Fruit fly (Drosophila melanogaster): ENCODE results near the gene GluProRS.

GluProRS gene

dm6 chr3R:23933430-23933683, 24.8 kb downstream of the GluProRS start, which contains the start of gene RpS19b:
Gene RpS19b (minus strand): TSS chr3R:23933530.
- no peak for TF ChIP-seq CG7101 (tag; optimal IDR thresholded peaks at IDR 0.05)
- TF ChIP-seq Crg-1 (GFP tag; optimal IDR thresholded peaks at IDR 0.05), result no peak
- TF ChIP-seq tj (GFP tag; optimal IDR thresholded peaks at IDR 0.05), result no peak
- no peak for TF ChIP-seq pad (GFP tag; optimal IDR thresholded peaks at IDR 0.05)
- TF ChIP-seq toe (GFP tag; optimal IDR thresholded peaks at IDR 0.05), result no peak
- no peak for TF ChIP-seq bab1 (GFP tag; optimal IDR thresholded peaks at IDR 0.05)
- TF ChIP-seq CG1620 (GFP tag; optimal IDR thresholded peaks at IDR 0.05), result no peak

DNA sequence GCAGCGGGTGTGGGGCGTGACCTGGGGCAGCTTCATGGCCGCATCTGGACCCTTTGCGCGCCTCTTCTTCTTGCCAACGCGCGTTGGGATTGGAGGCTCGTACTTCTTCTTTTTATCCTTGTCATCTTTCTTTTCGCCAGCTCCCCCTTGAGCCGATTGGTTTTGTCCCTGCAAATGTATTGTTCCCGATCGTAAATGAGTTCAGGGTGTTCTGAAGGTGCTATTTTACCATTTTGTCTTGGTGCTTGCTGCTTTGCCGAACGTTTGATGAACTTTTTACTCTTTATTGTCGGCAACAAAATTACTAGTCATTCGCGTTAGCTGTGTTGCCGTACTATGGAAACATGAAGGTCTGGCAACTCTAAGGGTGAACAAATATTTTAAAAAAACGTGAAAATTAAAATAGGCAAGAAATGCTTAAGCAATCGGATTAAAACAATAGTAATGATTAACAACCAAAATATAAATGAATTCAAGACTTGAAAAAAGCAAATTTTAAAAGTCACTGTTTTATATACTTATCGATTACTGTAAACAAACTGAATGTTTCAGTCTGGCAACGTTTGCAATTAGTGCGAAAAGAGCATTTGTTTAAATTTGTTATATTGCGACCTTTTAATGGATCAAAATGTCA, 27.0 kb downstream of the GluProRS start, which contains the start of the genes Rpt2 and CG13599:
TSS of gene Rpt2 (minus strand) at position 464 of the 634 bp plus-strand sequence.
TSS of gene CG13599 (plus strand) at position 545 of the 634 bp plus-strand sequence.
- TF ChIP-seq CG7045 (GFP tag; optimal IDR thresholded peaks at IDR 0.05) (no peak), cic (GFP tag; optimal IDR thresholded peaks at IDR 0.05) (no peak), bab1 (GFP tag; optimal IDR thresholded peaks at IDR 0.05) (peak; percentile 63), tj (GFP tag; optimal IDR thresholded peaks at IDR 0.05) (no peak), cnc (optimal IDR thresholded peaks at IDR 0.05) (peak; percentile 73 to 89), CG7101 (tag; optimal IDR thresholded peaks at IDR 0.05) (peak; percentile 40), Clk (GFP tag; optimal IDR thresholded peaks at IDR 0.05) (no peak), CG11617 (GFP tag; optimal IDR thresholded peaks at IDR 0.05) (no peak), CG14711 (tag; optimal IDR thresholded peaks at IDR 0.05) (peak; percentile 40)

DNA sequence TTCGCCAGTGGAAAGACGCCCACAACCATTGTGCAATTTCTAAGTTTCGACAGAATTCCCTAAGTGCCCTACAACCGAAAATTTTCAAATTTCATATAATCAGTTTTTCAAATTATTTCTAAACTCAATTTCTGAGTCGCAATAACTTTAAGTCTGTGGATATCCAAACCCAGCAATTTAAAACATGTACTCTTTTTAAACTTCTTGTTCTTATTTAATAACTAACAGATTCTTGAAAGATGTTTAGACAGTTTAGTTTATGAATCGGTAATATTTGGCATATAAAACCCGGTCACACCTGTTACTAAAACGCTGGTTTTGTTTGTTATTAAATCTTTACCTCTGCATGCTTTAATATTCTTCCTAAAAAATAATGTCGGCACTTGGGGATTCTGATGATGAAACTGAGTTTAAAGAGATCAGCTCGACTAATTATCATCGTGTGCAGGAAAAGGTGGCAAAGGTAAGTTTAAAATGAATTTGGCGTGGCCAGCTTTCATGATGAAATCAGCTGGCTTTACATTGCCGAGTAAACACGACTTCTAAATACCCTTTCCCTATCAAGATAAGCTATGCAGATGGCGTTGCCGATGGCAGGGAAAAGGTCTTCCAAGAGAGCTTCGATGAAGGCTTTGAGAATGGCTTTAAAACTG, 29.1 kb downstream of the GluProRS start, which contains the start of the genes CG43998, CG43999 and CG31142:
TSS of gene CG43998 (minus strand) at position 51 of the 653 bp plus-strand sequence.
TSS of gene CG43999 (minus strand) at position 51 of the 653 bp plus-strand sequence.
TSS of gene CG31142 (plus strand) at position 294 of the 653 bp plus-strand sequence.
- TF ChIP-seq Mnt (GFP tag; optimal IDR thresholded peaks at IDR 0.05) (peak; percentile 38), toe (GFP tag; optimal IDR thresholded peaks at IDR 0.05) (no peak), tj (GFP tag; optimal IDR thresholded peaks at IDR 0.05) (no peak), bab1 (GFP tag; optimal IDR thresholded peaks at IDR 0.05) (peak; percentile 10), ovo (GFP tag; optimal IDR thresholded peaks at IDR 0.05) (no peak), CG33017 (tag; optimal IDR thresholded peaks at IDR 0.05) (no peak), Clk (GFP tag; optimal IDR thresholded peaks at IDR 0.05) (no peak), CG7045 (GFP tag; optimal IDR thresholded peaks at IDR 0.05) (no peak)

DNA sequence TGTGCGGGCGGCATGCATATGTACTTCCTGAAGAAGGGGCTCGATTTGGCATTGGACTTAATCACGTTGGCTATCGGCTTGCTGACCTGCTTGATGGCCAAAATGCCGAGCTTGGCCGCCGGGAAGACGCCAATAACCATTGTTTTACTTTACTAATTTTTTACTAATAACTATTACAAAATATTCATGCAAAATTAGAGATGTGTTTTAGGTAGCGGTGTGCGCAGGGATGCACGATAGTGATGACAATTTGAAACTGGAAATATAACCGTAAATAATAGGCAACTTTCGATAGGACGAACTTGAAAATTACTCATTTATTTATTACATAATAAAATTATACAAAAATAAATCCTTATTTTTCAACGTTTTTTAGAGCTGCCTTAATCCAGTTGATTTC, 30.8 kb downstream of the GluProRS start, which contains the start of gene CG13601:
TSS of gene CG13601 (minus strand) at position 206 of the 400 bp plus-strand sequence.
- TF ChIP-seq CG1620 (GFP tag; optimal IDR thresholded peaks at IDR 0.05) (peak; percentile 30), Crg-1 (GFP tag; optimal IDR thresholded peaks at IDR 0.05) (no peak), Mnt (GFP tag; optimal IDR thresholded peaks at IDR 0.05) (peak; percentile 56), CG12768 (GFP tag; optimal IDR thresholded peaks at IDR 0.05) (peak; percentile 27), bab1 (GFP tag; optimal IDR thresholded peaks at IDR 0.05) (peak; percentile 38), pad (GFP tag; optimal IDR thresholded peaks at IDR 0.05) (no peak), ovo (GFP tag; optimal IDR thresholded peaks at IDR 0.05) (no peak)

- TF ChIP-seq CG7045 (GFP tag; optimal IDR thresholded peaks at IDR 0.05) (no peak), CG7101 (tag; optimal IDR thresholded peaks at IDR 0.05) (no peak), CG11617 (GFP tag; optimal IDR thresholded peaks at IDR 0.05) (no peak), CG1620 (GFP tag; optimal IDR thresholded peaks at IDR 0.05) (no peak), pad (GFP tag; optimal IDR thresholded peaks at IDR 0.05) (no peak), tj (GFP tag; optimal IDR thresholded peaks at IDR 0.05) (no peak), bab1 (GFP tag; optimal IDR thresholded peaks at IDR 0.05) (no peak), CG12768 (GFP tag; optimal IDR thresholded peaks at IDR 0.05) (no peak), CG14711 (tag; optimal IDR thresholded peaks at IDR 0.05) (no peak), ovo (GFP tag; optimal IDR thresholded peaks at IDR 0.05) (no peak), Hr96 (GFP tag; optimal IDR thresholded peaks at IDR 0.05) (no peak), toe (GFP tag; optimal IDR thresholded peaks at IDR 0.05) (no peak), cnc (optimal IDR thresholded peaks at IDR 0.05) (no peak), Crg-1 (GFP tag; optimal IDR thresholded peaks at IDR 0.05) (no peak)
Measured at dm6 chr3R:23924200-23924599, 34.0 kb downstream of the GluProRS start, which contains the start of gene Ndc1. Gene Ndc1 (plus strand): TSS chr3R:23924399.

DNA sequence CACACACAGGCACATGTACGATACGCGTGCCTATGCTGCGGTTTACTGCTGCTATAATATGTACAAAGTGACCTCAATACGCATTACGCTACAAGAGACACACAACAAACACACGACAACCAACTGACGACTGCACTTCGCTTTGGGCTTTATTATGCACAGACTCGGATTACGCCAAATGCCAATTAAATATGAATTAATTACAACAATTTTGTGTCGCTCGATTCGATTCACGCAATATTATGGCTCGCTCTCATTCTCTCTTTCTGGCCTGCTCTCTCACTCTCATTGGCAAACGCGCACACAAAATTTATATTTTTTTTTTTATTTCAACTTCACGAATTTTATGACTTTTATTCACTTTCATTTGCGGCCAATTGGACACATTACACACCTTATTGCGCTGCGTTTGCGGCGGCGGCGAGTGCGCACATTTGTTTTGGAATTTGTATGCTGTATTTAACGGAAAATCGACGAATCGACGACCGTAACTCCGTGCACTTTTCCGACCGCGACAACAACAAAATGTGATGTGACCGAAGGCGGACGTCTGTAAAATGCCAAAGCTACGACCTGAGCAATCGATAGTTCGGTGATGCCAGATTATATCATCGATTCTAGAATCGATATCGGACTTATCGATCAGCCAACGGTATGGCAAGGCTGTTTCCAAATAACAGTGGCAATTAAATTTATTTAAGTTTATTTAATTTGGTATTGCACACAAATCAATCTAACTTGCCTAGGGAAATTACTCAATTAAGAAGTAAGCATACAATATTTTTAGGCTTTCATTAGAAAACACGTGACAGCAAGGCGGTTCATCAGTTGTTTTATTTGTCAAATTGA, 35.5 kb downstream of the GluProRS start, which contains the start of the genes sba and CG31141:
TSS of gene sba (minus strand) at position 472 of the 849 bp plus-strand sequence.
TSS of gene CG31141 (plus strand) at position 799 of the 849 bp plus-strand sequence.
- TF ChIP-seq CG1620 (GFP tag; optimal IDR thresholded peaks at IDR 0.05), result no peak
- no peak for TF ChIP-seq CG11617 (GFP tag; optimal IDR thresholded peaks at IDR 0.05)
- TF ChIP-seq CG5204 (GFP tag; optimal IDR thresholded peaks at IDR 0.05), result no peak
- TF ChIP-seq CG12768 (GFP tag; optimal IDR thresholded peaks at IDR 0.05), result no peak
- no peak for TF ChIP-seq CG14711 (tag; optimal IDR thresholded peaks at IDR 0.05)
- TF ChIP-seq CG7045 (GFP tag; optimal IDR thresholded peaks at IDR 0.05), result no peak
- TF ChIP-seq toe (GFP tag; optimal IDR thresholded peaks at IDR 0.05), result no peak
- no peak for TF ChIP-seq kay (GFP tag; ENCODE audit: borderline replicate concordance)
- no peak for TF ChIP-seq cnc (optimal IDR thresholded peaks at IDR 0.05)
- TF ChIP-seq bab1 (GFP tag; optimal IDR thresholded peaks at IDR 0.05), result peak; percentile 34
- no peak for TF ChIP-seq Clk (GFP tag; optimal IDR thresholded peaks at IDR 0.05)
- TF ChIP-seq CG33017 (tag; optimal IDR thresholded peaks at IDR 0.05), result peak; percentile 38
- no peak for TF ChIP-seq Crg-1 (GFP tag; optimal IDR thresholded peaks at IDR 0.05)
- TF ChIP-seq tj (GFP tag; optimal IDR thresholded peaks at IDR 0.05), result no peak
- peak; percentile 70 for TF ChIP-seq Mnt (GFP tag; optimal IDR thresholded peaks at IDR 0.05)
- no peak for TF ChIP-seq Hr96 (GFP tag; optimal IDR thresholded peaks at IDR 0.05)
- no peak for TF ChIP-seq pad (GFP tag; optimal IDR thresholded peaks at IDR 0.05)
- peak; percentile 40 for TF ChIP-seq CG7101 (tag; optimal IDR thresholded peaks at IDR 0.05)
- peak; percentile 48 for TF ChIP-seq cic (GFP tag; optimal IDR thresholded peaks at IDR 0.05)
- peak; percentile 27 for TF ChIP-seq ovo (GFP tag; optimal IDR thresholded peaks at IDR 0.05)

Data from whole organism, adult.